Worm (Caenorhabditis elegans): ENCODE data around the gene Y41D4B.24.
"Not testable (repeated sequence)": the region's sequence is repeated elsewhere in the genome, so short reads cannot be mapped to it uniquely, and the experiment has no call there.

Gene Y41D4B.24

ce11 chrIV:1649794-1650193, 32.2 kb downstream of the Y41D4B.24 start:
- TF ChIP-seq nhr-237 (tag; optimal IDR thresholded peaks at IDR 0.05) = peak; percentile 4
- no peak for TF ChIP-seq unc-120 (tag; optimal IDR thresholded peaks at IDR 0.05; ENCODE audit: poor library complexity, severe bottlenecking)

- no peak for TF ChIP-seq cnd-1 (tag; optimal IDR thresholded peaks at IDR 0.05)
Observed at ce11 chrIV:1649349-1649748, 32.6 kb downstream of the Y41D4B.24 start.

DNA sequence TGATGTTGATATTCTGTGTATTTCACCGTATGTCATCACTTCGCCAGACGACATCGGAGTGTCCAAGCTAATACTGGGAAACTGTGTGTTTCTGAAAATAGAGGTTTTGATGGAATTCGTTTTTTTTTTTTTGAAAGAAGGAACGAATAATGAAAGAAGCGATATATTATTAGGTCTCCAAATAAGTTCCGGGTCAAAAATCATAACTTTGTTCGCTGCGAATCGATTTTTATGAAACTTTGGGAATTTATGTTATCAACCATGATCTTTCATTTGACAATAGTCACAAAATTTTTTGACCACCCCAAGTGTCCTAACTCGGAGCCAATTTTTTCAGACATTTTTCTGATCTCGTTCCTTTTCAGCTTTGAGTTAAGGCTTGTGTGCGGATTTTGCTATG, 36.8 kb downstream of the Y41D4B.24 start, which contains the start of gene nhr-274:
TSS of gene nhr-274 (minus strand) at position 101 of the 400 bp plus-strand sequence.
- TF ChIP-seq flh-1, ham-2, drap-1 (GFP tag; optimal IDR thresholded peaks at IDR 0.05): not testable (repeated sequence)

DNA sequence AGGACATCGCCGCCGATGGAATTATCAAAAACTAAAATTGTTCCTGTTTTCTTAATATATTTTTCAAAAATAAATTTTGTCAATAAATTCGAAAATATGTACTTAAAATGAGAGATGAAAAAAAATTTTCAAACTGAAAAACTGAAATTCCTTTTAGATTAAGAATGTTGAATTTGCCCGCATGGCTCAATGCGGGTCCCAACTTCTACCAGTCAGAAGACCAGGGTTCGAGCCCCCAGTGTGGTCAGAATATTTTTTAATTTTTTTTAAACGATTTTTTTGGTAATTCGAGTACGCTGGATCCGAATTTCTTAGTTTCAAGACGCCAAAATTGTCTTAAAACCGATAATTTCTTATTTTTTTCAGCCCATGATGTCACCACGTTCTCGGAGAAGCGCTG, 44.6 kb downstream of the Y41D4B.24 start:
- TF ChIP-seq cnd-1 (tag; optimal IDR thresholded peaks at IDR 0.05) = no peak
- no peak for TF ChIP-seq flh-1 (GFP tag; optimal IDR thresholded peaks at IDR 0.05)
- no peak for TF ChIP-seq elt-1 (tag; optimal IDR thresholded peaks at IDR 0.05; ENCODE audit: borderline replicate concordance, insufficient read depth)
- TF ChIP-seq nhr-76 (tag; optimal IDR thresholded peaks at IDR 0.05) = no peak
- no peak for TF ChIP-seq ceh-39 (tag; optimal IDR thresholded peaks at IDR 0.05)
- no peak for TF ChIP-seq drap-1 (GFP tag; optimal IDR thresholded peaks at IDR 0.05)
- no peak for TF ChIP-seq elt-3 (tag; optimal IDR thresholded peaks at IDR 0.05)
- no peak for TF ChIP-seq nhr-12 (tag; optimal IDR thresholded peaks at IDR 0.05)
- no peak for TF ChIP-seq nhr-237 (tag; optimal IDR thresholded peaks at IDR 0.05)
- no peak for TF ChIP-seq unc-62 (GFP tag; optimal IDR thresholded peaks at IDR 0.05)
- no peak for TF ChIP-seq ceh-43 (GFP tag; optimal IDR thresholded peaks at IDR 0.05)
- TF ChIP-seq ham-2 (GFP tag; optimal IDR thresholded peaks at IDR 0.05) = no peak

- TF ChIP-seq ceh-39 (tag; optimal IDR thresholded peaks at IDR 0.05) (no peak), sem-2 (GFP tag; optimal IDR thresholded peaks at IDR 0.05) (no peak), drap-1 (GFP tag; optimal IDR thresholded peaks at IDR 0.05) (no peak), mab-5 (tag; optimal IDR thresholded peaks at IDR 0.05) (no peak)
Observed at ce11 chrIV:1633445-1633844, 48.5 kb downstream of the Y41D4B.24 start, which contains the start of gene Y41D4B.6. TSS of gene Y41D4B.6 (plus strand) at chrIV:1633745.

- TF ChIP-seq nhr-237 (tag; optimal IDR thresholded peaks at IDR 0.05) (no peak), ham-2 (GFP tag; optimal IDR thresholded peaks at IDR 0.05) (peak; percentile 51)
Observed at ce11 chrIV:1632593-1632992, 49.4 kb downstream of the Y41D4B.24 start.

DNA sequence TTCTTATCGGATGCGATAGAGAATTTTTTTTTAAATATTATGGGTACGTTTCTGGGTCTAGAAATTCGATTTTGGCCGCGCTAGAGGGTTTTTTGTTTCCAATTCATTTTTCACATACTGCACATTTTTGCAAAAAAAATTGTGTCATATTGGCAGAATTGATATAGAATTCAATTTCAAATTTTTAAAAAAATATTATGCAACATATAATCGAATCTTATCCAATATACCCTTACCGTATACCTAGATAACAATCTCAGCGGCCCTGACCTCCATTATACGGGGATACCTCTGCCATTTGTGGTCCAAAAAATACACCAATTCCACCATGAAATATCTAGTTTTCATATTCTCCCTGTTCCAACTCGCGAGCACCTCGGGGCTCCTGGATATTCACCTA, 50.3 kb downstream of the Y41D4B.24 start, which contains the start of gene cpg-24:
TSS of gene cpg-24 (plus strand) at position 301 of the 400 bp plus-strand sequence.
- no peak for TF ChIP-seq nhr-2 (tag; optimal IDR thresholded peaks at IDR 0.05)
- no peak for TF ChIP-seq blmp-1 (tag; optimal IDR thresholded peaks at IDR 0.05)
- TF ChIP-seq M03D4.4 (tag; optimal IDR thresholded peaks at IDR 0.05) = no peak
- TF ChIP-seq lsy-2 (tag; optimal IDR thresholded peaks at IDR 0.05) = peak; percentile 9
- peak; percentile 4 for TF ChIP-seq elt-1 (tag; optimal IDR thresholded peaks at IDR 0.05; ENCODE audit: borderline replicate concordance, insufficient read depth)

DNA sequence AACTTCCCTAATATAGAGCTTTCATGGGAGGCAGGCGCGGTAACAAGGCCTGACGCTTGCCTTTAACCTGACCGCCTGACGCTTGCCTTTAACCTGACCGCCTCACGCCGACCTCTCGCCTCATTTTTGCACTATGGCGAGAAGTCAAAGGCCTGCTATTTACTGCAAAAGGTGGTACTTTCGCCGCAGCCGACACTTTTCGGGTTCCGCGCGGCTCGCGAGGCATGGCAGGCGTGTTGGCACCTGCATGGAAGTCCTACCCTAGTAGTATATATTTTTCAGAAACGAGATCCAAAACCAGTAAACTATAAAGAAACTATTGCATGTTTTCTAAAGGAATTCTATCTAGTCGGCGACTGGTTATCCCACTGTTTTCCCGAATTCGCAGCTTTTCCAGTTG, 53.2 kb downstream of the Y41D4B.24 start:
- TF ChIP-seq lsy-2 (tag; optimal IDR thresholded peaks at IDR 0.05) = no peak
- TF ChIP-seq cnd-1 (tag; optimal IDR thresholded peaks at IDR 0.05) = no peak
- TF ChIP-seq bed-3 (GFP tag; optimal IDR thresholded peaks at IDR 0.05) = no peak
- TF ChIP-seq elt-3 (tag; optimal IDR thresholded peaks at IDR 0.05) = no peak
- TF ChIP-seq elt-1 (tag; optimal IDR thresholded peaks at IDR 0.05; ENCODE audit: borderline replicate concordance, insufficient read depth) = no peak
- no peak for TF ChIP-seq mls-2 (tag; optimal IDR thresholded peaks at IDR 0.05)
- TF ChIP-seq M03D4.4 (tag; optimal IDR thresholded peaks at IDR 0.05) = no peak

DNA sequence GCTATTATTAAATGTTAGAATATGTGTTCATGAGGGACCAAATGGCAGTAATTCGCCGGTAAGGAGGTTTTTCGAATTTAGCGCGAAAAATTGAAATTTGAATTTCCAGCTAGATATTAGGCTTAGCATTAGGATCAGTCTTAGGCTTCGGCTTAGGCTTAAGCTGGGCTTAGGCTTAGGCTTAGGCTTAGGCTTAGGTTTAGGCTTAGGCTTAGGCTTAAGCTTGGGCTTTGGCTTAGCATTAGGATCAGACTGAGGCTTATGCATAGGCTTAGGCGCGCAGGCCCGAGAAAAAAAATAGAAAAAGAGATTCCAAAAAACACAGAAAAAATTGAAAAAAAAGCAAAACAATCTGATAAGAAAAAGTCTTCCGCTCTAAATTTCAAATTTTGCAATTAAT, 53.7 kb downstream of the Y41D4B.24 start:
- TF ChIP-seq M03D4.4 (tag; optimal IDR thresholded peaks at IDR 0.05) (no peak), ceh-83 (GFP tag; optimal IDR thresholded peaks at IDR 0.05) (no peak), nhr-12 (tag; optimal IDR thresholded peaks at IDR 0.05) (no peak), tbx-8 (GFP tag; optimal IDR thresholded peaks at IDR 0.05) (no peak), sem-2 (GFP tag; optimal IDR thresholded peaks at IDR 0.05) (no peak), unc-120 (tag; optimal IDR thresholded peaks at IDR 0.05; ENCODE audit: poor library complexity, severe bottlenecking) (no peak), hlh-1 (tag; optimal IDR thresholded peaks at IDR 0.05) (no peak), flh-1 (GFP tag; optimal IDR thresholded peaks at IDR 0.05) (no peak), sptf-1 (tag; optimal IDR thresholded peaks at IDR 0.05) (no peak)

Measured in whole organism, mixed stage, embryonic.